Worm (Caenorhabditis elegans): ENCODE data around the gene F55A11.4.
A peak's percentile ranks its signal among the peaks of the same experiment; 100 is the strongest.

The F55A11.4 gene

ce11 chrV:11796343-11796742 lies 26.1 kb downstream of the F55A11.4 start:
- TF ChIP-seq tra-1 (GFP tag; IDR thresholded peaks at IDR 0.05) (0 out of 2 replicates have a peak, but pooled peaks have one; percentile 14), F10B5.3 (tag; optimal IDR thresholded peaks at IDR 0.05) (no peak), hlh-30 (tag; optimal IDR thresholded peaks at IDR 0.05; ENCODE audit: insufficient read depth) (peak; percentile 17), mdl-1 (tag; optimal IDR thresholded peaks at IDR 0.05) (peak in 1 of 2 experiments; percentile 30), unc-130 (GFP tag; optimal IDR thresholded peaks at IDR 0.05) (no peak), hlh-11 (tag; optimal IDR thresholded peaks at IDR 0.05) (peak; percentile 18), lsy-2 (tag; optimal IDR thresholded peaks at IDR 0.05) (peak in 1 of 2 experiments; percentile 6), unc-62 (GFP tag; optimal IDR thresholded peaks at IDR 0.05 in 1 of 2) (peak in 1 of 2 experiments; percentile 98), unc-62 (tag; optimal IDR thresholded peaks at IDR 0.05) (no peak), nhr-28 (tag; optimal IDR thresholded peaks at IDR 0.05) (peak; percentile 11), mxl-3 (GFP tag; optimal IDR thresholded peaks at IDR 0.05) (peak; percentile 29)

- TF ChIP-seq mxl-3 (GFP tag; optimal IDR thresholded peaks at IDR 0.05) (peak; percentile 70), nhr-111 (GFP tag; optimal IDR thresholded peaks at IDR 0.05) (no peak), snpc-4 (tag; optimal IDR thresholded peaks at IDR 0.05) (no peak), hlh-11 (tag; optimal IDR thresholded peaks at IDR 0.05) (peak; percentile 12), nhr-6 (tag; optimal IDR thresholded peaks at IDR 0.05) (no peak), hlh-30 (tag; optimal IDR thresholded peaks at IDR 0.05; ENCODE audit: insufficient read depth) (peak; percentile 25), php-3 (GFP tag; IDR thresholded peaks at IDR 0.05) (no peak)
Measured at ce11 chrV:11797272-11797855, 27.1 kb downstream of the F55A11.4 start.

- no peak for TF ChIP-seq lin-13 (GFP tag; optimal IDR thresholded peaks at IDR 0.05)
- no peak for TF ChIP-seq daf-12 (tag; optimal IDR thresholded peaks at IDR 0.05)
- TF ChIP-seq hlh-30 (tag; optimal IDR thresholded peaks at IDR 0.05; ENCODE audit: insufficient read depth), result peak; percentile 63
- no peak for TF ChIP-seq dpl-1 (GFP tag; optimal IDR thresholded peaks at IDR 0.05)
- TF ChIP-seq F26F4.8 (GFP tag; conservative IDR thresholded peaks at IDR 0.05), result no peak
- TF ChIP-seq nhr-11 (tag; optimal IDR thresholded peaks at IDR 0.05), result no peak
- TF ChIP-seq mxl-3 (GFP tag; optimal IDR thresholded peaks at IDR 0.05), result no peak
Measured at ce11 chrV:11798320-11798719, 28.1 kb downstream of the F55A11.4 start.

ce11 chrV:11799252-11799822 lies 29.1 kb downstream of the F55A11.4 start:
- TF ChIP-seq hlh-30 (tag; optimal IDR thresholded peaks at IDR 0.05; ENCODE audit: insufficient read depth) (peak; percentile 82), ama-1 (optimal IDR thresholded peaks at IDR 0.05) (no peak), daf-12 (tag; optimal IDR thresholded peaks at IDR 0.05) (no peak), zag-1 (tag; optimal IDR thresholded peaks at IDR 0.05) (no peak), F49E8.2 (tag; optimal IDR thresholded peaks at IDR 0.05; ENCODE audit: borderline replicate concordance) (no peak), nhr-28 (tag; optimal IDR thresholded peaks at IDR 0.05) (peak; percentile 32), ZK546.5 (tag; optimal IDR thresholded peaks at IDR 0.05) (no peak), pha-4 (GFP tag; IDR thresholded peaks at IDR 0.05) (no peak), pha-4 (tag; optimal IDR thresholded peaks at IDR 0.05) (no peak), pqm-1 (tag; optimal IDR thresholded peaks at IDR 0.05) (no peak), nhr-76 (tag; optimal IDR thresholded peaks at IDR 0.05) (no peak), fkh-10 (GFP tag; optimal IDR thresholded peaks at IDR 0.05) (no peak), ceh-82 (tag; optimal IDR thresholded peaks at IDR 0.05) (no peak), snpc-1.2 (GFP tag; IDR thresholded peaks at IDR 0.05) (no peak), mep-1 (tag; optimal IDR thresholded peaks at IDR 0.05) (peak; percentile 49), nhr-102 (tag; optimal IDR thresholded peaks at IDR 0.05) (peak; percentile 84), dpl-1 (GFP tag; optimal IDR thresholded peaks at IDR 0.05) (peak; percentile 13), egl-43 (GFP tag; IDR thresholded peaks at IDR 0.05) (no peak), aha-1 (tag) (no peak), daf-8 (GFP tag; IDR thresholded peaks at IDR 0.05) (no peak), D1046.2 (GFP tag; IDR thresholded peaks at IDR 0.05) (no peak), sdz-12 (GFP tag; optimal IDR thresholded peaks at IDR 0.05) (peak; percentile 31), cey-2 (tag; optimal IDR thresholded peaks at IDR 0.05; ENCODE audit: borderline replicate concordance, insufficient read depth) (peak; percentile 96), zfp-3 (GFP tag; conservative IDR thresholded peaks at IDR 0.05) (no peak), hlh-11 (tag; optimal IDR thresholded peaks at IDR 0.05) (peak; percentile 94), jun-1 (tag; optimal IDR thresholded peaks at IDR 0.05) (peak; percentile 49), aly-2 (tag; optimal IDR thresholded peaks at IDR 0.05) (no peak), unc-39 (tag; optimal IDR thresholded peaks at IDR 0.05) (no peak), skn-1 (tag; optimal IDR thresholded peaks at IDR 0.05) (no peak), ces-1 (GFP tag; optimal IDR thresholded peaks at IDR 0.05) (no peak)
